Worm (Caenorhabditis elegans) whole organism, early embryonic: ENCODE data around the gene vps-50.

Experiments used
- B0310.2 ChIP-seq: sonication (generic microtip); optimal IDR thresholded peaks from 2 replicates; lab custom pipeline; 2016; ENCODE audit warnings: mild to moderate bottlenecking, missing genetic modification characterization, missing compliant biosample characterization
- ama-1 ChIP-seq: fragments of 150-350 bp; optimal IDR thresholded peaks from 2 replicates; lab custom pipeline; 2014
- ceh-13 ChIP-seq: fragments of 200-800 bp; sonication (Bioruptor generic); optimal IDR thresholded peaks from 2 replicates; lab custom pipeline; 2018; ENCODE audit warnings: mild to moderate bottlenecking, missing genetic modification characterization, missing compliant biosample characterization
- ceh-36 ChIP-seq: sonication (generic microtip); optimal IDR thresholded peaks from 2 replicates; lab custom pipeline; 2016; ENCODE audit warnings: missing genetic modification characterization, inconsistent platforms, missing compliant biosample characterization
- ets-7 ChIP-seq: sonication (generic microtip); optimal IDR thresholded peaks from 2 replicates; lab custom pipeline; 2016; ENCODE audit warnings: missing genotype, missing genetic modification characterization, missing compliant biosample characterization
- flt-1 ChIP-seq: fragments of 200-800 bp; sonication (Bioruptor generic); IDR thresholded peaks from 2 replicates; pipeline ENCODE4 v1.3.6; 2022; ENCODE audit warnings: missing genetic modification characterization, missing compliant biosample characterization
- hmbx-1 ChIP-seq: sonication (generic microtip); optimal IDR thresholded peaks from 2 replicates; lab custom pipeline; 2016; ENCODE audit warnings: mild to moderate bottlenecking, missing genetic modification characterization, missing compliant biosample characterization
- hmg-4 ChIP-seq: fragments of 200-800 bp; sonication (Bioruptor generic); optimal IDR thresholded peaks from 2 replicates; lab custom pipeline; 2018; ENCODE audit warnings: mild to moderate bottlenecking, missing genetic modification characterization, missing compliant biosample characterization
- hnd-1 ChIP-seq: sonication (generic microtip); optimal IDR thresholded peaks from 2 replicates; lab custom pipeline; 2016; ENCODE audit warnings: missing genetic modification characterization, missing compliant biosample characterization
- pes-1 ChIP-seq: fragments of 200-800 bp; sonication (Bioruptor generic); IDR thresholded peaks from 2 replicates; pipeline ENCODE4 v1.3.6; 2022; ENCODE audit warnings: missing genetic modification reagents, missing genetic modification characterization, missing compliant biosample characterization
- tbx-11 ChIP-seq: fragments of 200-800 bp; sonication (Bioruptor generic); IDR thresholded peaks from 2 replicates; pipeline ENCODE4 v1.3.6; 2022; ENCODE audit warnings: missing genetic modification characterization, missing compliant biosample characterization
- tbx-37 ChIP-seq: fragments of 200-800 bp; sonication (Bioruptor generic); conservative IDR thresholded peaks from 2 replicates; pipeline ENCODE4 v1.3.6; 2022; ENCODE audit warnings: missing genetic modification reagents, missing genetic modification characterization, missing compliant biosample characterization
- tra-4 ChIP-seq: sonication (generic microtip); optimal IDR thresholded peaks from 2 replicates; lab custom pipeline; 2017; ENCODE audit warnings: missing genetic modification characterization, missing compliant biosample characterization

DNA sequence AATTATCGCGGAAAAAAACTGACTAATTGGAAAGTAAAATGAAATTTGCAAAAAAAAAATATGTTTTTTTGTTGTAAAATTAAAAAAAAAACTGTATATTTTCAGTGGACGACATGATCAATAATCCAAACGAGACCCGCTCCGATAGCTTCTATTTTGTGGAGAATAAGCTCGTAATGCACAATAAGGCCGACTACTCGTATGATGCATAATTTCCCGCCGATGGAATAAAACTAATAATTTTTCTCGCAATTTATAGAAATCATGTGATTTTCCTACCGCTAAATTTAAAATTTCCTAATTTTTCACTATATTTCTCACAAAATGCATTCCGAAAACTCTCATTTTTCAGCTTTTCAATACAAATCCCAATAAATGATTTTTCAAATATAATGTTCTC is 39.5 kb downstream of the vps-50 start:
- TF ChIP-seq hmbx-1 (tag; lab: Kevin White, UChicago) (no peak), ceh-13 (no peak), ama-1 (lab: Kevin White, UChicago) (no peak), flt-1 (GFP tag; lab: Robert Waterston, UW) (no peak), tbx-37 (GFP tag; lab: Robert Waterston, UW) (no peak), ets-7 (no peak), B0310.2 (tag; lab: Kevin White, UChicago) (no peak), pes-1 (GFP tag; lab: Robert Waterston, UW) (no peak), ceh-36 (no peak), hmg-4 (GFP tag; lab: Kevin White, UChicago) (no peak), tbx-11 (GFP tag; lab: Robert Waterston, UW) (no peak), hnd-1 (tag; lab: Kevin White, UChicago) (no peak), tra-4 (no peak)
